Fruit fly (Drosophila melanogaster) whole organism, pupa: ENCODE measurements around the gene RpS5a.

Experiments used
- CG15710 ChIP-seq: fragments of 200-800 bp; sonication (Bioruptor generic); optimal IDR thresholded peaks from 2 replicates; lab custom pipeline; 2018; ENCODE audit warnings: missing biosample characterization, mild to moderate bottlenecking, missing genetic modification characterization, moderate library complexity
- gl ChIP-seq: fragments of 200-800 bp; sonication (Bioruptor generic); optimal IDR thresholded peaks from 2 replicates; lab custom pipeline; 2018; ENCODE audit warnings: missing biosample characterization, mild to moderate bottlenecking, missing genetic modification characterization

- TF ChIP-seq CG15710 (tag; lab: Kevin White, UChicago) (no peak), gl (no peak)
Observed at dm6 chrX:17183486-17183885, 35.4 kb upstream of the RpS5a start.
